Worm (Caenorhabditis elegans) whole organism, L3 larva: ENCODE data around the gene Y48C3A.12.

Experiments
- R02D3.7 ChIP-seq: fragments of 150-350 bp; optimal IDR thresholded peaks from 2 replicates; lab custom pipeline; 2014; ENCODE audit warnings: missing biosample characterization, missing genetic modification characterization
- ZK546.5 ChIP-seq: sonication (generic microtip); optimal IDR thresholded peaks from 2 replicates; lab custom pipeline; 2017; ENCODE audit warnings: missing biosample characterization, missing genetic modification characterization
- aly-2 ChIP-seq: fragments of 150-350 bp; optimal IDR thresholded peaks from 2 replicates; lab custom pipeline; 2014; ENCODE audit warnings: missing biosample characterization, missing genetic modification characterization
- ama-1 ChIP-seq: fragments of 150-350 bp; optimal IDR thresholded peaks from 2 replicates; lab custom pipeline; 2018
- ceh-16 ChIP-seq: sonication (generic microtip); optimal IDR thresholded peaks from 2 replicates; lab custom pipeline; 2017; ENCODE audit warnings: missing biosample characterization, missing genetic modification characterization
- daf-12 ChIP-seq: fragments of 150-350 bp; optimal IDR thresholded peaks from 2 replicates; lab custom pipeline; 2014; ENCODE audit warnings: missing biosample characterization, missing genetic modification reagents, missing genetic modification characterization
- egl-5 ChIP-seq: fragments of 150-350 bp; optimal IDR thresholded peaks from 2 replicates; lab custom pipeline; 2017; ENCODE audit warnings: missing biosample characterization, missing genetic modification reagents, missing genetic modification characterization, inconsistent platforms
- elt-1 ChIP-seq: fragments of 150-350 bp; optimal IDR thresholded peaks from 2 replicates; lab custom pipeline; 2014; ENCODE audit warnings: missing biosample characterization, missing genetic modification characterization
- elt-2 ChIP-seq: sonication (generic microtip); optimal IDR thresholded peaks from 2 replicates; lab custom pipeline; 2016; ENCODE audit warnings: missing genetic modification reagents, mild to moderate bottlenecking, missing genetic modification characterization, missing compliant biosample characterization
- elt-3 ChIP-seq, 3 experiments: fragments of 150-350 bp in 1 of 3; sonication (generic microtip) in 2 of 3; optimal IDR thresholded peaks; 2 replicates in 2 of 3; 4 replicates in 1 of 3; lab custom pipeline; 2014 to 2017; ENCODE audit warnings: missing biosample characterization in 3 of 3, missing genetic modification characterization in 3 of 3
- eor-1 ChIP-seq, 2 experiments: fragments of 150-350 bp; optimal IDR thresholded peaks; 2 replicates each; lab custom pipeline; 2014 to 2018; ENCODE audit warnings: missing biosample characterization in 2 of 2, missing genetic modification characterization in 2 of 2
- fkh-10 ChIP-seq: sonication (generic microtip); optimal IDR thresholded peaks from 2 replicates; lab custom pipeline; 2017; ENCODE audit warnings: missing biosample characterization, missing genetic modification reagents, missing genetic modification characterization
- fkh-2 ChIP-seq: fragments of 150-350 bp; optimal IDR thresholded peaks from 2 replicates; lab custom pipeline; 2014; ENCODE audit warnings: missing biosample characterization, missing genetic modification reagents, missing genetic modification characterization
- fos-1 ChIP-seq: fragments of 150-350 bp; optimal IDR thresholded peaks from 2 replicates; lab custom pipeline; 2014; ENCODE audit warnings: missing biosample characterization, missing genetic modification characterization
- lin-15B ChIP-seq: fragments of 150-350 bp; optimal IDR thresholded peaks from 2 replicates; lab custom pipeline; 2014; ENCODE audit warnings: missing biosample characterization, missing genetic modification characterization
- lin-39 ChIP-seq: fragments of 150-350 bp; optimal IDR thresholded peaks from 2 replicates; lab custom pipeline; 2018; ENCODE audit warnings: missing biosample characterization, missing genetic modification reagents, missing genetic modification characterization
- lsy-12 ChIP-seq: sonication (generic microtip); optimal IDR thresholded peaks from 2 replicates; lab custom pipeline; 2016; ENCODE audit warnings: mild to moderate bottlenecking, missing genetic modification characterization, missing compliant biosample characterization
- mdl-1 ChIP-seq: fragments of 150-350 bp; optimal IDR thresholded peaks from 2 replicates; lab custom pipeline; 2014; ENCODE audit warnings: missing biosample characterization, missing genetic modification characterization
- mml-1 ChIP-seq: fragments of 150-350 bp; sonication (generic microtip); optimal IDR thresholded peaks from 3 replicates; lab custom pipeline; 2014; ENCODE audit warnings: missing biosample characterization, missing genetic modification characterization
- nfya-1 ChIP-seq: sonication (generic microtip); optimal IDR thresholded peaks from 2 replicates; lab custom pipeline; 2017; ENCODE audit warnings: missing genetic modification characterization, mild to moderate bottlenecking, missing compliant biosample characterization, antibody characterized with exemption, moderate library complexity; ENCODE audit not compliant: insufficient read depth
- nhr-12 ChIP-seq: fragments of 150-350 bp; optimal IDR thresholded peaks from 2 replicates; lab custom pipeline; 2014; ENCODE audit warnings: missing biosample characterization, missing genetic modification characterization
- nhr-23 ChIP-seq: fragments of 150-350 bp; optimal IDR thresholded peaks from 2 replicates; lab custom pipeline; 2014; ENCODE audit warnings: missing biosample characterization, missing genetic modification reagents, missing genetic modification characterization
- nhr-237 ChIP-seq: fragments of 150-350 bp; optimal IDR thresholded peaks from 2 replicates; lab custom pipeline; 2014; ENCODE audit warnings: missing biosample characterization, missing genetic modification characterization
- nhr-25 ChIP-seq: sonication (generic microtip); optimal IDR thresholded peaks from 2 replicates; lab custom pipeline; 2017; ENCODE audit warnings: missing biosample characterization, missing genetic modification characterization
- nhr-76 ChIP-seq: fragments of 150-350 bp; sonication (generic microtip); optimal IDR thresholded peaks from 5 replicates; lab custom pipeline; 2014; ENCODE audit warnings: missing biosample characterization, missing genetic modification characterization
- pha-4 ChIP-seq: fragments of 150-350 bp; optimal IDR thresholded peaks from 2 replicates; lab custom pipeline; 2014; ENCODE audit warnings: missing biosample characterization, missing genetic modification reagents, missing genetic modification characterization
- pqm-1 ChIP-seq: fragments of 150-350 bp; optimal IDR thresholded peaks from 2 replicates; lab custom pipeline; 2017; ENCODE audit warnings: missing biosample characterization, missing genetic modification characterization, inconsistent platforms
- snpc-4 ChIP-seq: fragments of 150-350 bp; optimal IDR thresholded peaks from 2 replicates; lab custom pipeline; 2014; ENCODE audit warnings: missing biosample characterization, missing genetic modification characterization
- unc-39 ChIP-seq: sonication (generic microtip); optimal IDR thresholded peaks from 4 replicates; lab custom pipeline; 2017; ENCODE audit warnings: missing biosample characterization, missing genetic modification characterization
- unc-62 ChIP-seq: fragments of 150-350 bp; sonication (generic microtip); optimal IDR thresholded peaks from 4 replicates; lab custom pipeline; 2014; ENCODE audit warnings: missing biosample characterization, missing genetic modification reagents, missing genetic modification characterization
- zag-1 ChIP-seq: fragments of 150-350 bp; optimal IDR thresholded peaks from 2 replicates; lab custom pipeline; 2014; ENCODE audit warnings: missing biosample characterization, missing genetic modification characterization
- ztf-4 ChIP-seq: fragments of 150-350 bp; optimal IDR thresholded peaks from 2 replicates; lab custom pipeline; 2014; ENCODE audit warnings: missing biosample characterization, missing genetic modification characterization

Gene Y48C3A.12

DNA sequence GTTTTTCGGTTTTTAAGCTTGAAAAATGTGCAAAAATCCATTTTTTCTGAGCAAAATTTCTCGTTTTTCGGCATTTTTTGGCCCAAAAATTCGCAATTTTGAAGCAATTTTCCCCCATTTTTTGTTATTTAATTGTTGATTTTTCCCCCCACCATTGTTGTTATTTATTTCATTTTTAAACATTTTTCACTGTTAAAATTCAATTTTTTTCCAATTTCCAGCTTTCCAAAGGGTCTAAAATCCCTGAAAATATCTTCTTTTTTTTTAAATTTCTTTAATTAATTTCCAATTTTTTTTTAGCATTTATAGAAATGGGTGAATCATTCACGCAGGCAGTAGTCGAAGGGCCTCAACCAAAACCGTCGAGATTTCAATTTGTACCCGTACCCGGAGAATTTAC lies at the start of gene Y48C3A.12:
Gene Y48C3A.12 (plus strand): TSS at position 301 of the 400 bp plus-strand sequence.
- TF ChIP-seq elt-1 (tag; lab: Kevin White, UChicago) (no peak), nhr-76 (tag; lab: Kevin White, UChicago) (no peak), nhr-237 (tag; lab: Kevin White, UChicago) (no peak), nhr-23 (tag; lab: Kevin White, UChicago) (no peak), snpc-4 (tag; lab: Kevin White, UChicago) (no peak), mdl-1 (tag; lab: Kevin White, UChicago) (no peak), ama-1 (lab: Kevin White, UChicago) (no peak), ceh-16 (tag; lab: Kevin White, UChicago) (no peak), unc-62 (GFP tag; lab: Kevin White, UChicago) (no peak), eor-1 (tag; optimal IDR thresholded peaks at IDR 0.05; lab: Kevin White, UChicago) (no peak), fkh-2 (tag; lab: Kevin White, UChicago) (no peak), elt-3 (tag; optimal IDR thresholded peaks at IDR 0.05; lab: Kevin White, UChicago) (no peak), aly-2 (no peak), ZK546.5 (tag; lab: Kevin White, UChicago) (no peak), lin-39 (tag; lab: Kevin White, UChicago) (no peak)
- TF ChIP-seq, all 47 proteins: peak for 0

DNA sequence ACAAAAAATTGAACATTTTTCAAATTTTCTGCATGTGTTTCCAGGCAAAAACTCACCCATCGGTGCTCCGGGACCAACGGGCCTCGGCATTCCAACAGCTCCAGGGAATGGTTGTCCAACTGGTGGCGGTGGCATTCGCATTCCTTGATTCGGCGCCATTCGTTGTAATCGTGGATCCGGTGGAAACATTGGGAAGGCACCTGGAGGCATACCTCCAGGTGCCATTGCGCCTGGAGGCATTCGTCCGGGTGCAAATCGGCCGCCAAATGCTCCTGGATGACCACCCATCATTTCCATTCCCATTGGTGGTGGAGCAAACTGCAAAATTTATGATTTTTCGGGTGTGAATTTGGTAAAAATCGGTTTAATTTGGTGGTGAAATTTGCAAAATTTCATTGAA lies 49.7 kb upstream of the Y48C3A.12 start:
- TF ChIP-seq elt-3 (tag; optimal IDR thresholded peaks at IDR 0.05; lab: Kevin White, UChicago) (no peak), lsy-12 (tag; lab: Kevin White, UChicago) (no peak), fkh-10 (GFP tag; lab: Kevin White, UChicago) (no peak), egl-5 (tag; lab: Kevin White, UChicago) (no peak), fos-1 (tag; lab: Kevin White, UChicago) (no peak), mml-1 (tag; lab: Kevin White, UChicago) (no peak), nhr-25 (tag; lab: Kevin White, UChicago) (no peak), nhr-23 (tag; lab: Kevin White, UChicago) (no peak)

DNA sequence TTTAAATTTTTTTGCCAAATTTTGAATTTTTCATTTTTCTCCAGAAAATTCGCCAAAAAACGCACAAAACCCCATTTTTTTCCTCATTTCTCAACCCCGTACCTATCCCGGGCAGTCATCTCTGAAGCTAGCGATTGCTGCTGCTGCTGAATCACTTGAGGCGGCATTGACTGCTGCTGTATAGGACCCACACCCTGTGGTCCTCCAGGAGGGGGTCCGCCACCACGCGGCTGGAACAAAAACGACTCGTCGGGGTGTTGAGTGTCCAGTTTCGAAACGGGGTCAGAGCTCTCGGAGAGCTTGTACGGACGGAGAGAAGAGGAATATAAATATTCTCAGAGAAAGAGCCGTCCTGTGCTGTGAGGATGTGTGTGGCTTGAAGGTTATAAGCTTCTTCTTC lies 45.9 kb upstream of the Y48C3A.12 start, which contains the start of gene sam-10:
Gene sam-10 (minus strand): TSS at position 167 of the 400 bp plus-strand sequence.
- no peak for TF ChIP-seq lin-39 (tag; lab: Kevin White, UChicago)
- TF ChIP-seq unc-62 (GFP tag; lab: Kevin White, UChicago): no peak
- no peak for TF ChIP-seq elt-1 (tag; lab: Kevin White, UChicago)
- no peak for TF ChIP-seq daf-12 (tag; lab: Kevin White, UChicago)
- no peak for TF ChIP-seq aly-2
- TF ChIP-seq nfya-1 (tag; lab: Kevin White, UChicago): no peak
- TF ChIP-seq zag-1 (tag; lab: Kevin White, UChicago): no peak
- TF ChIP-seq lin-15B: no peak
- no peak for TF ChIP-seq pqm-1 (tag; lab: Kevin White, UChicago)

DNA sequence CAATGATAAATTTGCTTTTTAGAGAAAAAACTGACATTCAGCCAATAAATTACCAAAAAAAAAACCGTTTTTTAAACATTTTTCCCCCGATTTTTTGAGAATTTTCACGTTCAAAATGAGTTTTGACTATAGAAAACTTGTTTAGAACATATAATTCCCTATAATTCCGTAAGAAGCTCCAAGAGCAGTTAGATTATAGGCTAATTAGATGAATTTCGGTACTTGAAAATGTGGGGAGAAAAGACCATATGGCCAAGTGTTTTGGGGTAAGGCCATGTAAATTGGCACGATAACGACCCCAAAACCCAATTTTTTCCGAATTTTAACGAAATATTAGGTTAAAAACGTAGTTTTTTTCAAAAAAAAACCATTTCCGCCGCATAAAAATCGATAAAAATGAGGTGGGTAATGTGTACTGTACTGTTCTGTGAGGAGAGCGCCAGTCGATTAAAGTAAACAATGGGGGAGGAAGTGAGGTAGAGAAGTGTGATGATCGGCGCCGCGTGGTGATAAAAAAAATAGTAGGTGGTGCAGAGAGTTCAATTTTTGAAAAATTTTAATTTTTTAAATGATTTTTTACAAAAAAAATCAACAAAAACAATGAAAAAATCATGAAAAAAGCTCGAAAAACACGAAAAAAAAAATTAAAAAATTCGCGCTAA lies 43.0 kb upstream of the Y48C3A.12 start:
- TF ChIP-seq lsy-12 (tag; lab: Kevin White, UChicago): no peak
- no peak for TF ChIP-seq daf-12 (tag; lab: Kevin White, UChicago)
- peak; percentile 31 for TF ChIP-seq pqm-1 (tag; lab: Kevin White, UChicago)
- no peak for TF ChIP-seq snpc-4 (tag; lab: Kevin White, UChicago)
- peak; percentile 42 for TF ChIP-seq elt-2
- TF ChIP-seq zag-1 (tag; lab: Kevin White, UChicago): no peak
- TF ChIP-seq elt-3 (tag; optimal IDR thresholded peaks at IDR 0.05; lab: Kevin White, UChicago): no peak
- no peak for TF ChIP-seq nhr-12 (tag; lab: Kevin White, UChicago)
- no peak for TF ChIP-seq nfya-1 (tag; lab: Kevin White, UChicago)
- no peak for TF ChIP-seq R02D3.7 (tag; lab: Kevin White, UChicago)
- TF ChIP-seq lin-15B: no peak
- TF ChIP-seq ztf-4: no peak
- TF ChIP-seq pha-4 (tag; lab: Kevin White, UChicago): peak; percentile 93
- TF ChIP-seq nhr-237 (tag; lab: Kevin White, UChicago): no peak
- no peak for TF ChIP-seq fkh-10 (GFP tag; lab: Kevin White, UChicago)
- TF ChIP-seq mdl-1 (tag; lab: Kevin White, UChicago): no peak
- no peak for TF ChIP-seq unc-39 (tag; lab: Kevin White, UChicago)
- no peak for TF ChIP-seq ZK546.5 (tag; lab: Kevin White, UChicago)
- TF ChIP-seq, all 47 proteins: peak for 3
